Worm (Caenorhabditis elegans) whole organism, early embryonic: ENCODE data around the gene gbf-1.

Source experiments
- ama-1 ChIP-seq: fragments of 150-350 bp; optimal IDR thresholded peaks from 2 replicates; lab custom pipeline; 2014
- ceh-36 ChIP-seq: sonication (generic microtip); optimal IDR thresholded peaks from 2 replicates; lab custom pipeline; 2016; ENCODE audit warnings: missing genetic modification characterization, inconsistent platforms, missing compliant biosample characterization
- flt-1 ChIP-seq: fragments of 200-800 bp; sonication (Bioruptor generic); IDR thresholded peaks from 2 replicates; pipeline ENCODE4 v1.3.6; 2022; ENCODE audit warnings: missing genetic modification characterization, missing compliant biosample characterization
- hnd-1 ChIP-seq: sonication (generic microtip); optimal IDR thresholded peaks from 2 replicates; lab custom pipeline; 2016; ENCODE audit warnings: missing genetic modification characterization, missing compliant biosample characterization
- scrt-1 ChIP-seq: fragments of 200-800 bp; sonication (Bioruptor generic); IDR thresholded peaks from 2 replicates; pipeline ENCODE4 v1.3.6; 2022; ENCODE audit warnings: missing genetic modification characterization, missing compliant biosample characterization

ce11 chrIII:11704377-11704978 lies 69.0 kb downstream of the gbf-1 start:
- TF ChIP-seq flt-1 (GFP tag; lab: Robert Waterston, UW) (no peak), hnd-1 (tag; lab: Kevin White, UChicago) (no peak), ama-1 (lab: Kevin White, UChicago) (no peak), scrt-1 (no peak), ceh-36 (tag; lab: Kevin White, UChicago) (no peak)
